Worm (Caenorhabditis elegans): ENCODE results near the gene R52.6.

R52.6 gene

DNA sequence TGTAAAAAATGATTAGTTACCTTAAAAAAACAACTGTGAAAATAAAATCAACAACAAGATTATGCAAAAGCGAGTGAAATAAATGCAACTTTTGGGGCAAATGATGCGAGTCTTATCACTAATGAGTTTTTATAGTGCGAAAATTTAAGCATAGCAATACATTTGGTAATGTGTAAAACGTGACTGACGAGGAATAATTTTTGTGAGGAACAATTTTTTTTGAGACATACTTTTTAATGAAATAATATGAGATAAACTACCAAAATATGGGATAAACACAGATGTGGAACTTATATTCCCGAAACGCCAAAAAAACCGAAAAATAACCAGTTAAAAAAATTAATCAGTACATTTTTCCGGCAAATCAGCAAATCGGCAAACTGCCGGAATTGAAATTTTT is 32.4 kb downstream of the R52.6 start, which contains the start of gene F07E5.9:
F07E5.9 (minus strand) TSS at position 101 of the 400 bp plus-strand sequence.
- TF ChIP-seq mdl-1 (tag; optimal IDR thresholded peaks at IDR 0.05) (no peak), arid-1 (GFP tag; conservative IDR thresholded peaks at IDR 0.05) (no peak), ctbp-1 (GFP tag; IDR thresholded peaks at IDR 0.05) (no peak)

DNA sequence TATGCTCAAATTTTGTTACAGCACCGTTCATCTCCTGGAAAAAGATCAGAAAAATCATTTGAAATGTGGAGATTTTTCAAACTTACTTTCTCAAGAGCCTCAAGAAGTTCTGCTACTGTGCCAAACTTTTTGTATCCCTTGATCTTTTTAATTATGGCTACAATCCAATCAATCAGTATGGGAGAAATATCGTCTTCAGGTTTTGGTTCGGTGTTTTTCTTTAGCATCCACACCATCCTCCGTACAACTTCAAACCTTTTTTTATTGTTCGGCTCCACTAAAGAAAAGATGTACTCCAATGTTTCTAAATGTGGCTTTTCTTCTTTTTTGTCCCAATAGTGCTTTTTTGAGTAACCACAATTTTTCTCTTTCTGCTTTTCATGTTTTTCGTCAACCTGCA is 36.4 kb downstream of the R52.6 start:
- TF ChIP-seq lin-29 (GFP tag; IDR thresholded peaks at IDR 0.05) = no peak
- TF ChIP-seq unc-62 (GFP tag; optimal IDR thresholded peaks at IDR 0.05 in 1 of 2) = peak in 1 of 2 experiments; percentile 95
- TF ChIP-seq unc-62 (tag; optimal IDR thresholded peaks at IDR 0.05) = no peak

DNA sequence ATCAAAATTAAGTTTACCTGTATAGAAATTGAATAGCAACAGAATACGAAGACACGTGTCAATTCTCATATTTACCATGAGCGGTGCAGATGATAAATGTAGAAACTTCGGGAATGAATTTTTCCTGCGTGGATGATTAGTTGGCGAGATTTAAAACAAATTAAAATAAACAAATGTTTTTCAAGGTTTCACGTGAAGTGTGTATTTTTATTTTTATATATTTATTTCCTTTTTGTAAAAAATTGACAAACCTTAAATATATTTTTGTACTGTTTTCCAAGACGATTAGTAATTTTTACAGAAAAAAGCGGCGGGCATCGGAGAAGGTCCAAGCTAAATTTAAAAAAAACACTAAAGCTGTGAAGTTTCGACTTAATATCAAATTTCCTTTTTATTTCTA is 37.3 kb downstream of the R52.6 start, which contains the start of gene F07E5.8:
F07E5.8 (minus strand) TSS at position 101 of the 400 bp plus-strand sequence.
- TF ChIP-seq dve-1 (tag; optimal IDR thresholded peaks at IDR 0.05; ENCODE audit: insufficient read depth) (no peak), nhr-102 (tag; optimal IDR thresholded peaks at IDR 0.05) (no peak), set-16 (GFP tag; IDR thresholded peaks at IDR 0.05) (no peak), lir-3 (tag; optimal IDR thresholded peaks at IDR 0.05) (no peak)

DNA sequence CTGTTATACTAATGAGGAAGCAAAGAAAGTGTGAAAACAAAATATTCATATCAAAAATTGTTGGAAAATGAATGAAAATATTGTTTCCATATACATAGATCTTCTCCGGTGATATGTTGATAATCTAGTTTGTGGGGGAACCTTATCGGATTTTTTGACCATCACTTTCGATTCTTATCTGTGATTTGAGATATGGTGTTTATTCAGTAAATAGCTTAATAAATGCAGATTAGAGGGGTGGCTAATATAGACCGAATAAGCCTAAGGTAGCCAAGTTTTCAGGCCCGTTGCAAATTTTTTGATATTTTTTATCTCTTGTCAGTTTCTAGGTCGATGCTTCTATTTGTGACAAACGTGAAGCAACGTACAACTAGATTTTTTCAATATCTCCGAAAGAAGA is 41.4 kb downstream of the R52.6 start, which contains the start of gene F07E5.7:
F07E5.7 (minus strand) TSS at position 101 of the 400 bp plus-strand sequence.
- TF ChIP-seq lsy-2 (tag; optimal IDR thresholded peaks at IDR 0.05) (no peak), ceh-44 (GFP tag; IDR thresholded peaks at IDR 0.05) (no peak), unc-39 (tag; optimal IDR thresholded peaks at IDR 0.05) (no peak), cey-2 (tag; optimal IDR thresholded peaks at IDR 0.05; ENCODE audit: borderline replicate concordance, insufficient read depth) (no peak), fos-1 (tag; optimal IDR thresholded peaks at IDR 0.05) (no peak), F44E2.7 (GFP tag; IDR thresholded peaks at IDR 0.05) (no peak), ctbp-1 (GFP tag; IDR thresholded peaks at IDR 0.05) (no peak), snpc-1.2 (GFP tag; IDR thresholded peaks at IDR 0.05) (no peak), hmg-1.1 (GFP tag; IDR thresholded peaks at IDR 0.05) (no peak), rbr-2 (tag; optimal IDR thresholded peaks at IDR 0.05) (no peak), ceh-28 (tag; optimal IDR thresholded peaks at IDR 0.05) (no peak), unc-130 (GFP tag; optimal IDR thresholded peaks at IDR 0.05) (no peak), F49E8.2 (tag; optimal IDR thresholded peaks at IDR 0.05; ENCODE audit: borderline replicate concordance) (no peak), hlh-11 (tag; optimal IDR thresholded peaks at IDR 0.05) (no peak), set-16 (GFP tag; IDR thresholded peaks at IDR 0.05) (no peak), dmd-8 (GFP tag; IDR thresholded peaks at IDR 0.05) (no peak)

DNA sequence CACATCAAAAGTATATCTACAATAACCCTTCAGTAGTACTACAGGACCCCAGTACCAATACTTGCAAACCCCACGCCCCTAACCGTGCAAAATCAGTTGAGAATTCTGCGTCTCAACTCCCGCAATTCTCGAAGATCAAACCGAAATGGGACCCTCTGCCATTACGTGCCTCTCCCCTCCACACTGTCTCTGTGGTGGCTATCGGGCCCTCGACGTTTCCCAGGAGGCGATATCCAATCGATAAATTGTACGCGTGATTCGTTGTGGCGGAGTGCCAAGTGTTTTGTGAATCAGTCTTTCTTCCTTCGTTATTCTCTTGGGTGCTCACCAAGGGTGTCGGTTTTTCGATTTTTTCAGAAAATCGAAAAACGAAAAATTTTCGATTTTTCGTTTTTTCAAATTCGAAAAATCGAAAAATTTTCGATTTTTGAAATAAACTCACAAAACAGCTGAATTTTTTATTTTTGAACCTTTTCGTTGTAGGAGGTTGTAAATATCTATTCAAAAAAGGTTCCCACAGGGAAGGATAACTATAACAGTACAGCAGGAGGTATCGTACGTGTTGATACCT is 45.3 kb downstream of the R52.6 start, which contains the start of gene F07E5.12:
F07E5.12 (plus strand) TSS at position 521 of the 571 bp plus-strand sequence.
- TF ChIP-seq aha-1 (tag) = peak; percentile 23

DNA sequence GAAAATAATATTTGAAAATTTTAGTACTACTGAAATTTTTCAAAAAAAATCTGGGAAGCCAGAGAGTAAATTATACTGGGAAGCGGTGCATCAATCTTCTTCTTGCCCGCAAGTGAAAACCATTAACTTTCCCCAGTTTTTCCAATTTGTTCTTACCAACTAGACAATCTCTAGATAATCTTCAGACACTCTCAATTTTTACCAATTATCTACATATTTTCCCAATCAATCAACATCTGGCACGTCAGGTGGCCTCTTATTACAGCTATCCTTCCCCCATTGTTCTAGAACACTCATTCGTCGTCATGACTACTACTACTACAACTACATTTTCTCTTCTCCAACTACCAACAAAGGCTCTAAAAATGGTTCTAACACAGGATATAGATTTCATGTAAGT is 48.4 kb downstream of the R52.6 start, which contains the start of gene fbxb-6:
fbxb-6 (plus strand) TSS at position 301 of the 400 bp plus-strand sequence.
- TF ChIP-seq aly-2 (tag; optimal IDR thresholded peaks at IDR 0.05) (no peak), ceh-32 (tag; optimal IDR thresholded peaks at IDR 0.05; ENCODE audit: poor library complexity) (no peak), ceh-20 (GFP tag; IDR thresholded peaks at IDR 0.05) (no peak), unc-62 (GFP tag; optimal IDR thresholded peaks at IDR 0.05 in 1 of 2) (no peak), unc-62 (tag; optimal IDR thresholded peaks at IDR 0.05) (no peak), ceh-62 (tag; optimal IDR thresholded peaks at IDR 0.05) (no peak), F10B5.3 (tag; optimal IDR thresholded peaks at IDR 0.05) (no peak), rbr-2 (tag; optimal IDR thresholded peaks at IDR 0.05) (no peak), saeg-2 (GFP tag; IDR thresholded peaks at IDR 0.05) (no peak)
